Fruit fly (Drosophila melanogaster): ENCODE data around the gene CG43354.

DNA sequence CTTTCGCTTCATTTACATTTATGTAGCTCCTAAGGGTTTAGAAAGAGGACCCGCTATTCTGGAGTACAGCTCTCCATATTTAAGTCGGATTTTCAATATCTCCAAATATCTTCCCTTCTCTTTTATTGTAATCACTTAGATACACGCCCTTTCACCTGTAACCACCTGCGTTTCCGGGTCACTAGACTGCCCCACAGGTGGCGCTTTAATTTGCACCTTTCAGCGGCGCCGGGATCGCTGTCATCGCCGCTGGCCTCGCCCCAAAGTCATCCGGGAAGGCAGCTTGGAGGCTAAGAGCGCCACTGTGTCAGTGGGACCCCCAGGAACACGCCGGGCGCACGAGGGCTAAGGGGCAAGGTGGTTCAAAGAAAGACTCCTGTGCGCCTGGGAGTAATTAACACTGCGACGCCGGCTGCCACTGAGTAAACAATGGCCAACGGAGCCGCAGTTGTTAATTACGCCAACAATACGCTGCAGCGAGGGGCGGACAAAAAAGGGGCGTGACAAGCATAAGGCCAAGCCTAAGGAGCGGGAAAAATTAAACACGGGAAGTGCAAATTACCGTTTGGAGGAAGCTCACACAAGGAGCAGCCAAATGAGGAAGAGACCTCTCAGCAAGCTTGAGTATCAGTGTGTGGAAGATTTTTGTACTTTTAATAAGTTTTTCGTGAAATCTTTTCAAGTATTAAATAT is 24.9 kb downstream of the CG43354 start:
- TF ChIP-seq CG17806 (tag; optimal IDR thresholded peaks at IDR 0.05) (no peak), CG8301 (tag; optimal IDR thresholded peaks at IDR 0.05) (no peak), CG13204 (GFP tag; optimal IDR thresholded peaks at IDR 0.05) (no peak), fd96Ca (GFP tag; IDR thresholded peaks at IDR 0.05) (no peak), CG4496 (GFP tag; IDR thresholded peaks at IDR 0.05) (no peak)

All from whole organism, pupa.